Fruit fly (Drosophila melanogaster) whole organism, embryonic: ENCODE data around the gene CG31548.

Source experiments
- CG1024 ChIP-seq: fragments of 200-800 bp; sonication (Bioruptor generic); IDR thresholded peaks from 2 replicates; pipeline ENCODE4 v1.3.6; 2022; ENCODE audit warnings: missing biosample characterization, missing genetic modification characterization
- CG10462 ChIP-seq: fragments of 200-800 bp; sonication (Bioruptor generic); optimal IDR thresholded peaks from 2 replicates; lab custom pipeline; 2016; ENCODE audit warnings: missing biosample characterization, missing genetic modification characterization
- CG10654 ChIP-seq: fragments of 200-800 bp; sonication (Bioruptor generic); optimal IDR thresholded peaks from 2 replicates; lab custom pipeline; 2016; ENCODE audit warnings: missing biosample characterization, missing genetic modification characterization
- CG11723 ChIP-seq: fragments of 200-800 bp; sonication (Bioruptor generic); optimal IDR thresholded peaks from 2 replicates; lab custom pipeline; 2017; ENCODE audit warnings: missing biosample characterization, mild to moderate bottlenecking, missing genetic modification characterization
- CG12299 ChIP-seq: fragments of 200-800 bp; sonication (Bioruptor generic); optimal IDR thresholded peaks from 2 replicates; lab custom pipeline; 2018; ENCODE audit warnings: missing biosample characterization, mild to moderate bottlenecking, missing genetic modification characterization
- CG13424 ChIP-seq: fragments of 200-800 bp; sonication (Bioruptor generic); optimal IDR thresholded peaks from 2 replicates; lab custom pipeline; 2019; ENCODE audit warnings: missing biosample characterization, mild to moderate bottlenecking, missing genetic modification characterization, moderate library complexity
- CG13894 ChIP-seq: fragments of 200-800 bp; sonication (Bioruptor generic); optimal IDR thresholded peaks from 3 replicates; lab custom pipeline; 2018; ENCODE audit warnings: missing biosample characterization, mild to moderate bottlenecking, missing genetic modification characterization, moderate library complexity
- CG2129 ChIP-seq: fragments of 200-800 bp; sonication (Bioruptor generic); IDR thresholded peaks from 2 replicates; pipeline ENCODE4 v1.3.6; 2022; ENCODE audit warnings: missing biosample characterization, missing genetic modification characterization; ENCODE audit not compliant: partially characterized antibody
- CG30403 ChIP-seq: fragments of 200-800 bp; sonication (Bioruptor generic); optimal IDR thresholded peaks from 3 replicates; lab custom pipeline; 2016; ENCODE audit warnings: missing biosample characterization, missing genetic modification characterization
- CG31365 ChIP-seq: fragments of 200-800 bp; sonication (Bioruptor generic); optimal IDR thresholded peaks from 2 replicates; lab custom pipeline; 2018; ENCODE audit warnings: missing biosample characterization, mild to moderate bottlenecking, missing genetic modification characterization
- CG31388 ChIP-seq: fragments of 200-800 bp; sonication (Bioruptor generic); optimal IDR thresholded peaks from 2 replicates; lab custom pipeline; 2016; ENCODE audit warnings: missing biosample characterization, missing genetic modification characterization
- CG33557 ChIP-seq: fragments of 200-800 bp; sonication (Bioruptor generic); optimal IDR thresholded peaks from 2 replicates; lab custom pipeline; 2019; ENCODE audit warnings: missing biosample characterization, mild to moderate bottlenecking, missing genetic modification characterization, moderate library complexity
- CG4617 ChIP-seq: fragments of 200-800 bp; sonication (Bioruptor generic); optimal IDR thresholded peaks from 3 replicates; lab custom pipeline; 2016; ENCODE audit warnings: missing biosample characterization, missing genetic modification characterization, borderline replicate concordance
- CG5180 ChIP-seq: fragments of 200-800 bp; sonication (Bioruptor generic); optimal IDR thresholded peaks from 3 replicates; lab custom pipeline; 2017; ENCODE audit warnings: missing biosample characterization, missing genetic modification characterization, mild to moderate bottlenecking, moderate library complexity, missing genetic modification reagents
- CG5953 ChIP-seq: fragments of 200-800 bp; sonication (Bioruptor generic); IDR thresholded peaks from 2 replicates; pipeline ENCODE4 v1.3.6; 2022; ENCODE audit warnings: missing biosample characterization, missing genetic modification characterization
- CG6272 ChIP-seq: fragments of 200-800 bp; sonication (Bioruptor generic); IDR thresholded peaks from 2 replicates; pipeline ENCODE4 v1.3.6; 2022; ENCODE audit warnings: missing biosample characterization, missing genetic modification characterization
- CG7839 ChIP-seq: fragments of 200-800 bp; sonication (Bioruptor generic); optimal IDR thresholded peaks from 3 replicates; lab custom pipeline; 2018; ENCODE audit warnings: missing biosample characterization, mild to moderate bottlenecking, missing genetic modification characterization, moderate library complexity
- CG7963 ChIP-seq: fragments of 200-800 bp; sonication (Bioruptor generic); IDR thresholded peaks from 3 replicates; pipeline ENCODE4 v1.3.6; 2022; ENCODE audit warnings: missing biosample characterization, missing genetic modification characterization; ENCODE audit not compliant: partially characterized antibody
- Dfd ChIP-seq, 2 experiments: fragments of >200 bp; optimal IDR thresholded peaks; 2 replicates each; lab custom pipeline; 2017; ENCODE audit warnings: missing biosample characterization in 2 of 2, missing genetic modification characterization in 2 of 2
- Doc2 ChIP-seq: fragments of 200-800 bp; sonication (Bioruptor generic); IDR thresholded peaks from 2 replicates; pipeline ENCODE4 v1.3.6; 2022; ENCODE audit warnings: missing biosample characterization, missing genetic modification characterization
- Ets97D ChIP-seq: fragments of 200-800 bp; sonication (Bioruptor generic); optimal IDR thresholded peaks from 3 replicates; lab custom pipeline; 2016; ENCODE audit warnings: missing biosample characterization, missing genetic modification characterization
- Fer3 ChIP-seq: fragments of 200-800 bp; sonication (Bioruptor generic); optimal IDR thresholded peaks from 2 replicates; lab custom pipeline; 2018; ENCODE audit warnings: missing biosample characterization, mild to moderate bottlenecking, missing genetic modification characterization, moderate library complexity
- Gsc ChIP-seq: fragments of 200-800 bp; sonication (Bioruptor generic); IDR thresholded peaks from 2 replicates; pipeline ENCODE4 v1.3.6; 2022; ENCODE audit warnings: missing biosample characterization, missing genetic modification characterization
- Hand ChIP-seq: fragments of 200-800 bp; sonication (Bioruptor generic); optimal IDR thresholded peaks from 2 replicates; lab custom pipeline; 2017; ENCODE audit warnings: mild to moderate bottlenecking, missing biosample characterization, missing genetic modification reagents, missing genetic modification characterization
- Hr3 ChIP-seq: fragments of 200-800 bp; sonication (Bioruptor generic); optimal IDR thresholded peaks from 3 replicates; lab custom pipeline; 2016; ENCODE audit warnings: missing biosample characterization, missing genetic modification characterization
- Jarid2 ChIP-seq: fragments of 200-800 bp; sonication (Bioruptor generic); optimal IDR thresholded peaks from 3 replicates; lab custom pipeline; 2017; ENCODE audit warnings: mild to moderate bottlenecking, missing biosample characterization, missing genetic modification reagents, missing genetic modification characterization
- Lim3 ChIP-seq: fragments of 200-800 bp; sonication (Bioruptor generic); IDR thresholded peaks from 2 replicates; pipeline ENCODE4 v1.3.6; 2022; ENCODE audit warnings: missing biosample characterization, missing genetic modification characterization
- Mrtf ChIP-seq: fragments of 200-800 bp; sonication (Bioruptor generic); IDR thresholded peaks from 3 replicates; pipeline ENCODE4 v1.3.6; 2022; ENCODE audit warnings: missing biosample characterization, missing genetic modification characterization
- NK7.1 ChIP-seq: fragments of 200-800 bp; sonication (Bioruptor generic); optimal IDR thresholded peaks from 3 replicates; lab custom pipeline; 2016; ENCODE audit warnings: missing biosample characterization, missing genetic modification characterization
- Neu2 ChIP-seq: fragments of 200-800 bp; sonication (Bioruptor generic); optimal IDR thresholded peaks from 3 replicates; lab custom pipeline; 2016; ENCODE audit warnings: missing biosample characterization, missing genetic modification characterization, borderline replicate concordance
- NfI ChIP-seq: fragments of 200-800 bp; sonication (Bioruptor generic); optimal IDR thresholded peaks from 3 replicates; lab custom pipeline; 2018; ENCODE audit warnings: missing biosample characterization, mild to moderate bottlenecking, missing genetic modification characterization, moderate library complexity
- Ravus ChIP-seq: fragments of 200-800 bp; sonication (Bioruptor generic); IDR thresholded peaks from 2 replicates; pipeline ENCODE4 v1.3.6; 2022; ENCODE audit warnings: missing biosample characterization, missing genetic modification characterization
- Sox102F ChIP-seq: fragments of 200-800 bp; sonication (Bioruptor generic); optimal IDR thresholded peaks from 2 replicates; lab custom pipeline; 2018; ENCODE audit warnings: missing biosample characterization, mild to moderate bottlenecking, missing genetic modification characterization, moderate library complexity
- Sry-β ChIP-seq: fragments of 200-800 bp; sonication (Bioruptor generic); optimal IDR thresholded peaks from 2 replicates; lab custom pipeline; 2018; ENCODE audit warnings: missing biosample characterization, mild to moderate bottlenecking, missing genetic modification characterization, moderate library complexity
- emc ChIP-seq: fragments of 200-800 bp; sonication (Bioruptor generic); optimal IDR thresholded peaks from 2 replicates; lab custom pipeline; 2016; ENCODE audit warnings: missing biosample characterization, missing genetic modification characterization
- ewg ChIP-seq: fragments of 200-800 bp; sonication (Bioruptor generic); optimal IDR thresholded peaks from 3 replicates; lab custom pipeline; 2017; ENCODE audit warnings: mild to moderate bottlenecking, missing biosample characterization, missing genetic modification reagents, missing genetic modification characterization
- fd3F ChIP-seq: fragments of 200-800 bp; sonication (Bioruptor generic); optimal IDR thresholded peaks from 2 replicates; lab custom pipeline; 2018; ENCODE audit warnings: missing biosample characterization, mild to moderate bottlenecking, missing genetic modification characterization, moderate library complexity
- gcm2 ChIP-seq: fragments of 200-800 bp; sonication (Bioruptor generic); optimal IDR thresholded peaks from 2 replicates; lab custom pipeline; 2016; ENCODE audit warnings: missing biosample characterization, missing genetic modification characterization
- grau ChIP-seq: fragments of 200-800 bp; optimal IDR thresholded peaks from 3 replicates; lab custom pipeline; 2019; ENCODE audit warnings: missing biosample characterization, mild to moderate bottlenecking, missing genetic modification characterization, moderate library complexity
- kah ChIP-seq: fragments of 200-800 bp; sonication (Bioruptor generic); optimal IDR thresholded peaks from 2 replicates; lab custom pipeline; 2018; ENCODE audit warnings: missing biosample characterization, mild to moderate bottlenecking, missing genetic modification characterization
- lilli ChIP-seq: fragments of 200-800 bp; sonication (Bioruptor generic); optimal IDR thresholded peaks from 3 replicates; lab custom pipeline; 2016; ENCODE audit warnings: missing biosample characterization, missing genetic modification characterization
- lmd ChIP-seq: fragments of 200-800 bp; sonication (Bioruptor generic); IDR thresholded peaks from 2 replicates; pipeline ENCODE4 v1.3.6; 2022; ENCODE audit warnings: missing biosample characterization, missing genetic modification characterization
- pzg ChIP-seq: fragments of 200-800 bp; sonication (Bioruptor generic); optimal IDR thresholded peaks from 3 replicates; lab custom pipeline; 2018; ENCODE audit warnings: missing biosample characterization, mild to moderate bottlenecking, missing genetic modification characterization, moderate library complexity
- schlank ChIP-seq: fragments of 200-800 bp; sonication (Bioruptor generic); optimal IDR thresholded peaks from 2 replicates; lab custom pipeline; 2018; ENCODE audit warnings: missing biosample characterization, mild to moderate bottlenecking, missing genetic modification characterization
- sd ChIP-seq: fragments of 200-800 bp; sonication (Bioruptor generic); optimal IDR thresholded peaks from 3 replicates; lab custom pipeline; 2018; ENCODE audit warnings: missing biosample characterization, mild to moderate bottlenecking, missing genetic modification characterization, moderate library complexity
- stc ChIP-seq: fragments of 200-800 bp; sonication (Bioruptor generic); IDR thresholded peaks from 2 replicates; pipeline ENCODE4 v1.3.6; 2022; ENCODE audit warnings: missing biosample characterization, missing genetic modification characterization
- stwl ChIP-seq: fragments of 200-800 bp; sonication (Bioruptor generic); optimal IDR thresholded peaks from 3 replicates; lab custom pipeline; 2018; ENCODE audit warnings: missing biosample characterization, mild to moderate bottlenecking, missing genetic modification characterization, moderate library complexity
- tap ChIP-seq: fragments of 200-800 bp; optimal IDR thresholded peaks from 3 replicates; lab custom pipeline; 2019; ENCODE audit warnings: missing biosample characterization, mild to moderate bottlenecking, missing genetic modification characterization, moderate library complexity
- wor ChIP-seq: fragments of 200-800 bp; sonication (Bioruptor generic); IDR thresholded peaks from 2 replicates; pipeline ENCODE4 v1.3.6; 2022; ENCODE audit warnings: missing biosample characterization, missing genetic modification characterization

Gene CG31548

DNA sequence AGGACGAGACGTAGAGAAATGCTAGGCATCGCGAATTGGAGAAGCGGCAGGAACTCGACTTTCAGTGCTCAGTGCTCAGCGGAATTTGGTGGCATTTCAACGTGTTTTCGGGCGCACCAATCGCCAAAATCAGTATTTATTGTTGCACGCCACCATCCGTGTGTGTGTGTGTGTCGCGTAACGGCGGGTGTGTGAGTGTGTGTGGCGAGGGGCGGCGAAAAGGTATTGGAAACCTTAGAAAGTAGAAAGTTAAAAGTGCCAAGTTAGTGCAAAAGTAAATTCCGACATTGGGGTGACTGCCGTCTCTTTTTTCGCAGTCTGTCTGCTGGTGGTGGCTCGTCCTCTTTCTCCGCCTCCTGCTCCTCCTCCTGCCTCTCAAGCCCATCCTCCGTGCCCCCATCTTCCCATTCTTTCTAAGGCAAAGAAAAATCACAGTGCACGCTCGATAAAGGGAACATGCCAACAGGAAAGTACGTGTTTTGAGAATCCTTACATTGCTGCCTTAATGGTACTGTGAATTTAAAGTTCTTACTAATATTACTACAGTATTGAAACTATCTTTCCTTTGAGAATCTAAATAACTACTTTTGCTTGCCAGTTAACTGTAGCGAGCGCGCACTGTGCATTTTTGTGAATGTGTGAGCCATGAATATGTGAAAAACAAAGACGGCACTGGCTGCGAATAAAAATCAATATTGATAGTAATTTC, 49.6 kb upstream of the CG31548 start (continued):
- TF ChIP-seq Ets97D (GFP tag; lab: Kevin White, UChicago): no peak
- peak; percentile 24 for TF ChIP-seq sd (tag; lab: Kevin White, UChicago)
- TF ChIP-seq fd3F (GFP tag; lab: Kevin White, UChicago): peak; percentile 5
- TF ChIP-seq NK7.1 (GFP tag; lab: Kevin White, UChicago): no peak
- TF ChIP-seq CG6272 (GFP tag; lab: Robert Waterston, UW): no peak
- TF ChIP-seq CG1024 (GFP tag; lab: Robert Waterston, UW): peak; percentile 20; the same call in 1 of the 2 replicates
- TF ChIP-seq CG31388: no peak
- TF ChIP-seq tap (tag; lab: Kevin White, UChicago): peak; percentile 39
- TF ChIP-seq CG5180: peak; percentile 5
- TF ChIP-seq grau (tag; lab: Kevin White, UChicago): peak; percentile 94
- TF ChIP-seq schlank (tag; lab: Kevin White, UChicago): no peak
- TF ChIP-seq kah (GFP tag; lab: Kevin White, UChicago): no peak
- peak; percentile 26; the same call in 1 of the 2 replicates for TF ChIP-seq Gsc (GFP tag; lab: Robert Waterston, UW)
- peak; percentile 15; the same call in 1 of the 2 replicates for TF ChIP-seq wor
- no peak for TF ChIP-seq Neu2 (GFP tag; lab: Kevin White, UChicago)
- TF ChIP-seq CG31365: no peak
- TF ChIP-seq Ravus (GFP tag; lab: Robert Waterston, UW): no peak
- TF ChIP-seq CG33557 (GFP tag; lab: Kevin White, UChicago): no peak
- TF ChIP-seq Jarid2: no peak
- TF ChIP-seq CG5953 (GFP tag; lab: Robert Waterston, UW): no peak
- no peak for TF ChIP-seq CG10462 (GFP tag; lab: Kevin White, UChicago)
- no peak for TF ChIP-seq ewg
- TF ChIP-seq CG11723: no peak
- no peak for TF ChIP-seq gcm2 (GFP tag; lab: Kevin White, UChicago)
- TF ChIP-seq CG4617 (GFP tag; lab: Kevin White, UChicago): no peak
- TF ChIP-seq stc: peak; percentile 72
- no peak for TF ChIP-seq stwl (tag; lab: Kevin White, UChicago)
- peak; percentile 53 for TF ChIP-seq NfI (GFP tag; lab: Kevin White, UChicago)
- peak; percentile 12 for TF ChIP-seq CG10654 (GFP tag; lab: Kevin White, UChicago)
- peak; percentile 70 for TF ChIP-seq Hand
- peak; percentile 51 for TF ChIP-seq lilli (GFP tag; lab: Kevin White, UChicago)
- peak; percentile 62 for TF ChIP-seq Fer3 (tag; lab: Kevin White, UChicago)
- TF ChIP-seq CG12299: peak; percentile 51
- no peak for TF ChIP-seq Dfd (GFP tag; optimal IDR thresholded peaks at IDR 0.05; lab: Kevin White, UChicago)
- TF ChIP-seq Sox102F (GFP tag; lab: Kevin White, UChicago): peak; percentile 63
- peak; percentile 70 for TF ChIP-seq CG7839 (tag; lab: Kevin White, UChicago)
- no peak for TF ChIP-seq CG7963
- peak; percentile 24 for TF ChIP-seq Hr3
- no peak for TF ChIP-seq pzg (GFP tag; lab: Kevin White, UChicago)
- TF ChIP-seq CG13894 (tag; lab: Kevin White, UChicago): peak; percentile 64
- no peak for TF ChIP-seq emc (GFP tag; lab: Kevin White, UChicago)
- TF ChIP-seq CG2129 (GFP tag; lab: Robert Waterston, UW): no peak
- TF ChIP-seq Doc2 (GFP tag; lab: Robert Waterston, UW): no peak
- TF ChIP-seq CG30403 (GFP tag; lab: Kevin White, UChicago): peak; percentile 48
- TF ChIP-seq Sry-β (GFP tag; lab: Kevin White, UChicago): no peak
- peak; percentile 61 for TF ChIP-seq lmd (GFP tag; lab: Robert Waterston, UW)
- peak; percentile 37; the same call in 1 of the 3 replicates for TF ChIP-seq Mrtf (GFP tag; lab: Robert Waterston, UW)
- TF ChIP-seq CG13424: peak; percentile 58
- no peak for TF ChIP-seq Lim3 (GFP tag; lab: Robert Waterston, UW)
